Fruit fly (Drosophila melanogaster) whole organism, embryonic: ENCODE data around the gene Gorab.

Experiments
- ATbp ChIP-seq: fragments of 200-800 bp; sonication (Bioruptor generic); optimal IDR thresholded peaks from 2 replicates; lab custom pipeline; 2017; ENCODE audit warnings: missing biosample characterization, mild to moderate bottlenecking, missing genetic modification characterization, missing genetic modification reagents
- Atf3 ChIP-seq: fragments of 200-800 bp; sonication (Bioruptor generic); optimal IDR thresholded peaks from 3 replicates; lab custom pipeline; 2016; ENCODE audit warnings: missing biosample characterization, missing genetic modification characterization
- Bdp1 ChIP-seq: fragments of 200-800 bp; sonication (Bioruptor generic); optimal IDR thresholded peaks from 3 replicates; lab custom pipeline; 2016; ENCODE audit warnings: missing biosample characterization, missing genetic modification characterization
- Bteb2 ChIP-seq: fragments of 200-800 bp; sonication (Bioruptor generic); optimal IDR thresholded peaks from 2 replicates; lab custom pipeline; 2016; ENCODE audit warnings: missing biosample characterization, missing genetic modification characterization
- CG10209 ChIP-seq: fragments of 200-800 bp; sonication (Bioruptor generic); optimal IDR thresholded peaks from 3 replicates; lab custom pipeline; 2017; ENCODE audit warnings: missing biosample characterization, mild to moderate bottlenecking, missing genetic modification characterization, missing genetic modification reagents
- CG13296 ChIP-seq: fragments of 200-800 bp; sonication (Bioruptor generic); optimal IDR thresholded peaks from 3 replicates; lab custom pipeline; 2018; ENCODE audit warnings: missing biosample characterization, mild to moderate bottlenecking, missing genetic modification characterization
- CG15011 ChIP-seq: fragments of 200-800 bp; sonication (Bioruptor generic); optimal IDR thresholded peaks from 3 replicates; lab custom pipeline; 2018; ENCODE audit warnings: missing biosample characterization, mild to moderate bottlenecking, missing genetic modification characterization
- CG1603 ChIP-seq: fragments of 200-800 bp; sonication (Bioruptor generic); optimal IDR thresholded peaks from 2 replicates; lab custom pipeline; 2019; ENCODE audit warnings: missing biosample characterization, mild to moderate bottlenecking, missing genetic modification characterization, moderate library complexity
- CG17612 ChIP-seq: fragments of 200-800 bp; sonication (Bioruptor generic); IDR thresholded peaks from 2 replicates; pipeline ENCODE4 v1.3.6; 2022; ENCODE audit warnings: missing biosample characterization, missing genetic modification characterization
- CG17912 ChIP-seq: fragments of 200-800 bp; sonication (Bioruptor generic); optimal IDR thresholded peaks from 2 replicates; lab custom pipeline; 2018; ENCODE audit warnings: missing biosample characterization, mild to moderate bottlenecking, missing genetic modification characterization
- CG30403 ChIP-seq: fragments of 200-800 bp; sonication (Bioruptor generic); optimal IDR thresholded peaks from 3 replicates; lab custom pipeline; 2016; ENCODE audit warnings: missing biosample characterization, missing genetic modification characterization
- CG31441 ChIP-seq: fragments of 200-800 bp; sonication (Bioruptor generic); IDR thresholded peaks from 2 replicates; pipeline ENCODE4 v1.3.6; 2022; ENCODE audit warnings: missing biosample characterization, missing genetic modification characterization
- CG4282 ChIP-seq: fragments of 200-800 bp; sonication (Bioruptor generic); optimal IDR thresholded peaks from 2 replicates; lab custom pipeline; 2016; ENCODE audit warnings: missing biosample characterization, missing genetic modification characterization
- CG4424 ChIP-seq: fragments of 200-800 bp; sonication (Bioruptor generic); optimal IDR thresholded peaks from 3 replicates; lab custom pipeline; 2016; ENCODE audit warnings: missing biosample characterization, missing genetic modification characterization
- CG4730 ChIP-seq: fragments of 200-800 bp; sonication (Bioruptor generic); IDR thresholded peaks from 2 replicates; pipeline ENCODE4 v1.3.6; 2022; ENCODE audit warnings: missing biosample characterization, missing genetic modification characterization
- CG4854 ChIP-seq: fragments of 200-800 bp; sonication (Bioruptor generic); optimal IDR thresholded peaks from 2 replicates; lab custom pipeline; 2016; ENCODE audit warnings: missing biosample characterization, missing genetic modification characterization, inconsistent platforms
- CG5953 ChIP-seq: fragments of 200-800 bp; sonication (Bioruptor generic); IDR thresholded peaks from 2 replicates; pipeline ENCODE4 v1.3.6; 2022; ENCODE audit warnings: missing biosample characterization, missing genetic modification characterization
- CG6854 ChIP-seq: fragments of 200-800 bp; sonication (Bioruptor generic); optimal IDR thresholded peaks from 3 replicates; lab custom pipeline; 2017; ENCODE audit warnings: missing biosample characterization, mild to moderate bottlenecking, missing genetic modification characterization
- CG7556 ChIP-seq: fragments of 200-800 bp; sonication (Bioruptor generic); optimal IDR thresholded peaks from 2 replicates; lab custom pipeline; 2017; ENCODE audit warnings: missing biosample characterization, mild to moderate bottlenecking, missing genetic modification characterization
- CG7987 ChIP-seq: fragments of 200-800 bp; sonication (Bioruptor generic); optimal IDR thresholded peaks from 2 replicates; lab custom pipeline; 2018; ENCODE audit warnings: missing biosample characterization, mild to moderate bottlenecking, missing genetic modification characterization, moderate library complexity
- CG9817 ChIP-seq: fragments of 200-800 bp; sonication (Bioruptor generic); optimal IDR thresholded peaks from 2 replicates; lab custom pipeline; 2018; ENCODE audit warnings: missing biosample characterization, mild to moderate bottlenecking, missing genetic modification characterization, moderate library complexity
- CTCF ChIP-seq: fragments of 200-800 bp; sonication (Bioruptor generic); optimal IDR thresholded peaks from 2 replicates; lab custom pipeline; 2017; ENCODE audit warnings: missing biosample characterization, mild to moderate bottlenecking, missing genetic modification characterization, moderate library complexity
- D19A ChIP-seq: fragments of 200-800 bp; optimal IDR thresholded peaks from 3 replicates; lab custom pipeline; 2019; ENCODE audit warnings: missing biosample characterization, mild to moderate bottlenecking, missing genetic modification characterization, moderate library complexity
- Dek ChIP-seq: fragments of 200-800 bp; sonication (Bioruptor generic); optimal IDR thresholded peaks from 3 replicates; lab custom pipeline; 2019; ENCODE audit warnings: missing biosample characterization, mild to moderate bottlenecking, missing genetic modification characterization, moderate library complexity
- Gug ChIP-seq: fragments of 200-800 bp; sonication (Bioruptor generic); IDR thresholded peaks from 4 replicates; pipeline ENCODE4 v1.3.6; 2022; ENCODE audit warnings: missing biosample characterization, missing genetic modification characterization
- HHEX ChIP-seq: fragments of 200-800 bp; sonication (Bioruptor generic); optimal IDR thresholded peaks from 3 replicates; lab custom pipeline; 2017; ENCODE audit warnings: missing biosample characterization, mild to moderate bottlenecking, missing genetic modification characterization, missing genetic modification reagents
- Mad ChIP-seq: fragments of 200-800 bp; sonication (Bioruptor generic); optimal IDR thresholded peaks from 2 replicates; lab custom pipeline; 2016; ENCODE audit warnings: missing biosample characterization, missing genetic modification characterization
- Med ChIP-seq: fragments of 200-800 bp; sonication (Bioruptor generic); peaks from one replicate; lab custom pipeline; 2016; ENCODE audit warnings: missing biosample characterization, missing genetic modification characterization, mild to moderate bottlenecking, inconsistent platforms, moderate library complexity
- Rfx ChIP-seq: fragments of 200-800 bp; sonication (Bioruptor generic); IDR thresholded peaks from 2 replicates; pipeline ENCODE4 v1.3.6; 2022; ENCODE audit warnings: missing biosample characterization, missing genetic modification characterization
- Sox100B ChIP-seq: fragments of 200-800 bp; sonication (Bioruptor generic); optimal IDR thresholded peaks from 3 replicates; lab custom pipeline; 2018; ENCODE audit warnings: missing biosample characterization, mild to moderate bottlenecking, missing genetic modification characterization
- Sox102F ChIP-seq: fragments of 200-800 bp; sonication (Bioruptor generic); optimal IDR thresholded peaks from 2 replicates; lab custom pipeline; 2018; ENCODE audit warnings: missing biosample characterization, mild to moderate bottlenecking, missing genetic modification characterization, moderate library complexity
- Trl ChIP-seq, 3 experiments: fragments of >200 bp in 2 of 3; fragments of 200-800 bp in 1 of 3; sonication (Bioruptor generic) in 1 of 3; optimal IDR thresholded peaks; 2 replicates in 1 of 3; 3 replicates in 2 of 3; lab custom pipeline; 2016 to 2017; ENCODE audit warnings: missing biosample characterization in 1 of 3, missing genetic modification characterization in 1 of 3
- abd-A ChIP-seq: fragments of 200-800 bp; sonication (Bioruptor generic); optimal IDR thresholded peaks from 3 replicates; lab custom pipeline; 2019; ENCODE audit warnings: missing biosample characterization, mild to moderate bottlenecking, missing genetic modification characterization, moderate library complexity
- bigmax ChIP-seq: fragments of 200-800 bp; sonication (Bioruptor generic); optimal IDR thresholded peaks from 2 replicates; lab custom pipeline; 2018; ENCODE audit warnings: missing biosample characterization, mild to moderate bottlenecking, missing genetic modification characterization
- chn ChIP-seq: fragments of 200-800 bp; sonication (Bioruptor generic); optimal IDR thresholded peaks from 2 replicates; lab custom pipeline; 2016; ENCODE audit warnings: missing biosample characterization, missing genetic modification characterization
- ci ChIP-seq: fragments of 200-800 bp; sonication (Bioruptor generic); IDR thresholded peaks from 3 replicates; pipeline ENCODE4 v1.3.6; 2022; ENCODE audit warnings: missing biosample characterization, missing genetic modification characterization
- dan ChIP-seq: fragments of 200-800 bp; sonication (Bioruptor generic); IDR thresholded peaks from 2 replicates; pipeline ENCODE4 v1.3.6; 2022; ENCODE audit warnings: missing biosample characterization, missing genetic modification characterization
- dimm ChIP-seq: fragments of 200-800 bp; sonication (Bioruptor generic); IDR thresholded peaks from 2 replicates; pipeline ENCODE4 v1.3.6; 2022; ENCODE audit warnings: missing biosample characterization, missing genetic modification characterization
- dysf ChIP-seq: fragments of 200-800 bp; sonication (Bioruptor generic); IDR thresholded peaks from 3 replicates; pipeline ENCODE4 v1.3.6; 2022; ENCODE audit warnings: missing biosample characterization, missing genetic modification characterization
- hb ChIP-seq: fragments of 200-800 bp; sonication (Bioruptor generic); IDR thresholded peaks from 3 replicates; pipeline ENCODE4 v1.3.6; 2022; ENCODE audit warnings: missing biosample characterization, missing genetic modification characterization; ENCODE audit not compliant: partially characterized antibody
- ind ChIP-seq: fragments of 200-800 bp; sonication (Bioruptor generic); optimal IDR thresholded peaks from 3 replicates; lab custom pipeline; 2016; ENCODE audit warnings: missing biosample characterization, missing genetic modification characterization
- kah ChIP-seq: fragments of 200-800 bp; sonication (Bioruptor generic); optimal IDR thresholded peaks from 2 replicates; lab custom pipeline; 2018; ENCODE audit warnings: missing biosample characterization, mild to moderate bottlenecking, missing genetic modification characterization
- luna ChIP-seq: fragments of 200-800 bp; sonication (Bioruptor generic); optimal IDR thresholded peaks from 2 replicates; lab custom pipeline; 2016; ENCODE audit warnings: missing biosample characterization, missing genetic modification characterization
- nerfin-2 ChIP-seq: fragments of 200-800 bp; sonication (Bioruptor generic); IDR thresholded peaks from 2 replicates; pipeline ENCODE4 v1.3.6; 2022; ENCODE audit warnings: missing biosample characterization, missing genetic modification characterization; ENCODE audit not compliant: partially characterized antibody
- pan ChIP-seq, 4 experiments: fragments of >200 bp in 3 of 4; fragments of 200-800 bp in 1 of 4; sonication (Bioruptor generic) in 1 of 4; optimal IDR thresholded peaks in 3 of 4; IDR thresholded peaks in 1 of 4; 2 replicates each; pipeline versions ENCODE4 v1.3.6 to Lab custom; 2017 to 2022; ENCODE audit warnings: missing biosample characterization in 2 of 4, missing genetic modification characterization in 2 of 4, mixed read lengths in 1 of 4
- pzg ChIP-seq: fragments of 200-800 bp; sonication (Bioruptor generic); optimal IDR thresholded peaks from 3 replicates; lab custom pipeline; 2018; ENCODE audit warnings: missing biosample characterization, mild to moderate bottlenecking, missing genetic modification characterization, moderate library complexity
- row ChIP-seq: fragments of 200-800 bp; sonication (Bioruptor generic); IDR thresholded peaks from 3 replicates; pipeline ENCODE4 v1.3.6; 2022; ENCODE audit warnings: missing biosample characterization, missing genetic modification characterization
- salm ChIP-seq: fragments of 200-800 bp; sonication (Bioruptor generic); optimal IDR thresholded peaks from 2 replicates; lab custom pipeline; 2018; ENCODE audit warnings: missing biosample characterization, mild to moderate bottlenecking, missing genetic modification characterization
- sisA ChIP-seq: fragments of 200-800 bp; sonication (Bioruptor generic); IDR thresholded peaks from 2 replicates; pipeline ENCODE4 v1.3.6; 2022; ENCODE audit warnings: missing biosample characterization, missing genetic modification characterization
- zfh1 ChIP-seq: fragments of 200-800 bp; sonication (Bioruptor generic); IDR thresholded peaks from 3 replicates; pipeline ENCODE4 v1.3.6; 2022; ENCODE audit warnings: missing biosample characterization, missing genetic modification characterization

The Gorab gene

dm6 chr3L:17458856-17459518 lies 30.4 kb upstream of the Gorab start (continued):
- TF ChIP-seq Dek (tag; lab: Kevin White, UChicago) (no peak), Rfx (no peak), dimm (no peak), D19A (tag; lab: Kevin White, UChicago) (peak; percentile 39), HHEX (GFP tag; lab: Kevin White, UChicago) (no peak), CG31441 (peak; percentile 52), abd-A (peak; percentile 37), CG4854 (GFP tag; lab: Kevin White, UChicago) (no peak), pan (optimal IDR thresholded peaks at IDR 0.05; lab: Kevin White, UChicago) (no peak), pan (GFP tag; optimal IDR thresholded peaks at IDR 0.05 in 1 of 2, IDR thresholded peaks at IDR 0.05 in 1 of 2) (no peak), Trl (optimal IDR thresholded peaks at IDR 0.05; lab: Kevin White, UChicago) (no peak), Trl (GFP tag; optimal IDR thresholded peaks at IDR 0.05; lab: Kevin White, UChicago) (no peak), row (peak; percentile 68), bigmax (GFP tag; lab: Kevin White, UChicago) (no peak), Atf3 (GFP tag; lab: Kevin White, UChicago) (no peak), Gug (peak; percentile 35; the same call in 1 of the 4 replicates), Bteb2 (no peak), chn (no peak), CG9817 (no peak), salm (tag; lab: Kevin White, UChicago) (no peak)

DNA sequence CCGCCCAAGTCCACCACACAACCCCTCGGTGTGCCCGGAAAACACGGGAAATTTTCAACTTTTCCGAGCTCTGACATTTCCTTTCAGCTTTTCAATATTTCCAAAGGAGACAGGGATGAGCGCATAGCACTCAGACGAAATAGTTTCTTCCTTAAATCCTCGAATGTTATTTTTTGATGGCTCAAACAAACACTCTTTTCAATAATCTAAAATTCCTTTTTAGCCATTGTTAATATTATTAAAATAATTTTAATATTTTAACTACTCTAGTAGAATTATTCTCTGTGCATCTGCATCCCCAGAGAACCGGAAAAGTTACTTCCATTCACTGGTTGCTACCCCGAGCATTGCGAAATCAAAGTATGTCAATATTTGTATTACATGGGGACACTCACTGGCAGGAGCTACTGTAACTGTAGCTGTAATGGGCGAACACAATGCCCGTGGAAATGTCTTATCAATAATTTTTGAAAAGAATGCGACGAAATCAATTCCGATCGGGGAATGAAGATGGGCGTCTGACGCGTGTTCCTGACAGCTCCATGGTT lies 29.1 kb upstream of the Gorab start:
- TF ChIP-seq CG7987: no peak
- peak; percentile 30 for TF ChIP-seq Med (GFP tag; lab: Kevin White, UChicago)
- no peak for TF ChIP-seq sisA (GFP tag; lab: Robert Waterston, UW)
- TF ChIP-seq CG15011 (GFP tag; lab: Kevin White, UChicago): no peak
- TF ChIP-seq CG4282 (GFP tag; lab: Kevin White, UChicago): no peak
- no peak for TF ChIP-seq CG17612 (GFP tag; lab: Robert Waterston, UW)
- TF ChIP-seq luna (GFP tag; lab: Kevin White, UChicago): no peak
- TF ChIP-seq Bdp1 (GFP tag; lab: Kevin White, UChicago): no peak
- TF ChIP-seq Sox100B (GFP tag; lab: Kevin White, UChicago): peak; percentile 26
- no peak for TF ChIP-seq CG13296 (GFP tag; lab: Kevin White, UChicago)
- TF ChIP-seq pzg (GFP tag; lab: Kevin White, UChicago): no peak
- no peak for TF ChIP-seq Mad (GFP tag; lab: Kevin White, UChicago)
- no peak for TF ChIP-seq CG6854 (GFP tag; lab: Kevin White, UChicago)
- TF ChIP-seq Sox102F: peak; percentile 48
- no peak for TF ChIP-seq CG4424 (GFP tag; lab: Kevin White, UChicago)
- peak; percentile 37 for TF ChIP-seq CG10209
- no peak for TF ChIP-seq dysf (GFP tag; lab: Robert Waterston, UW)
- no peak for TF ChIP-seq CG30403 (GFP tag; lab: Kevin White, UChicago)
- no peak for TF ChIP-seq CG4730 (GFP tag; lab: Robert Waterston, UW)
- peak; percentile 32; the same call in 1 of the 3 replicates for TF ChIP-seq zfh1 (GFP tag; lab: Robert Waterston, UW)
- TF ChIP-seq CG17912: no peak
- no peak for TF ChIP-seq CG1603 (tag; lab: Kevin White, UChicago)
- 0 out of 3 replicates have a peak, but pooled peaks have one; percentile 36 for TF ChIP-seq ci (GFP tag; lab: Robert Waterston, UW)
- TF ChIP-seq ind (GFP tag; lab: Kevin White, UChicago): no peak
- TF ChIP-seq dan (GFP tag; lab: Robert Waterston, UW): no peak
- TF ChIP-seq kah (GFP tag; lab: Kevin White, UChicago): no peak
- TF ChIP-seq ATbp (GFP tag; lab: Kevin White, UChicago): peak; percentile 5
- 0 out of 2 replicates have a peak, but pooled peaks have one; percentile 24 for TF ChIP-seq CG5953 (GFP tag; lab: Robert Waterston, UW)
- peak; percentile 26 for TF ChIP-seq CG7556
- TF ChIP-seq CTCF (GFP tag; lab: Kevin White, UChicago): no peak
- no peak for TF ChIP-seq nerfin-2 (GFP tag; lab: Robert Waterston, UW)
- peak; percentile 38; the same call in 1 of the 2 replicates for TF ChIP-seq CG31441
- TF ChIP-seq hb (GFP tag; lab: Robert Waterston, UW): no peak
